Worm (Caenorhabditis elegans) whole organism, mixed stage, embryonic: Measurements from ENCODE around the gene dagl-2.

Experiments
- blmp-1 ChIP-seq: fragments of 150-350 bp; optimal IDR thresholded peaks from 2 replicates; lab custom pipeline; 2014; ENCODE audit warnings: missing biosample characterization, missing genetic modification characterization
- ceh-83 ChIP-seq: fragments of 200-800 bp; sonication (Bioruptor generic); optimal IDR thresholded peaks from 2 replicates; lab custom pipeline; 2018; ENCODE audit warnings: mild to moderate bottlenecking, missing genetic modification characterization, missing compliant biosample characterization
- nhr-12 ChIP-seq: fragments of 150-350 bp; optimal IDR thresholded peaks from 2 replicates; lab custom pipeline; 2014; ENCODE audit warnings: missing biosample characterization, missing genetic modification characterization
- nhr-237 ChIP-seq: fragments of 150-350 bp; optimal IDR thresholded peaks from 2 replicates; lab custom pipeline; 2014; ENCODE audit warnings: missing biosample characterization, missing genetic modification characterization
- pha-4 ChIP-seq: fragments of 150-350 bp; optimal IDR thresholded peaks from 2 replicates; lab custom pipeline; 2018; ENCODE audit warnings: missing biosample characterization, missing genetic modification reagents, missing genetic modification characterization
- snpc-4 ChIP-seq: fragments of 150-350 bp; optimal IDR thresholded peaks from 2 replicates; lab custom pipeline; 2014; ENCODE audit warnings: missing biosample characterization, missing genetic modification characterization
- sptf-1 ChIP-seq: sonication (generic microtip); optimal IDR thresholded peaks from 2 replicates; lab custom pipeline; 2017; ENCODE audit warnings: mild to moderate bottlenecking, missing genetic modification characterization, moderate library complexity, missing compliant biosample characterization
- ztf-11 ChIP-seq: fragments of 150-350 bp; optimal IDR thresholded peaks from 2 replicates; lab custom pipeline; 2014; ENCODE audit warnings: missing biosample characterization, missing genetic modification characterization

ce11 chrIII:815845-816244 is 32.7 kb upstream of the dagl-2 start, which contains the start of gene dac-1:
- no peak for TF ChIP-seq snpc-4 (tag; lab: Kevin White, UChicago)
- no peak for TF ChIP-seq pha-4 (tag; lab: Kevin White, UChicago)
- no peak for TF ChIP-seq nhr-12
- TF ChIP-seq nhr-237 (tag; lab: Kevin White, UChicago): no peak
- TF ChIP-seq ztf-11: no peak
- TF ChIP-seq sptf-1 (tag; lab: Kevin White, UChicago): no peak
- TF ChIP-seq ceh-83 (GFP tag; lab: Kevin White, UChicago): no peak
- no peak for TF ChIP-seq blmp-1 (tag; lab: Kevin White, UChicago)
